Fruit fly (Drosophila melanogaster) whole organism, pupa: ENCODE results near the gene SMC3.

Experiments
- CG10348 ChIP-seq: fragments of 200-800 bp; sonication (Bioruptor generic); IDR thresholded peaks from 2 replicates; pipeline ENCODE4 v1.3.6; 2022; ENCODE audit warnings: missing biosample characterization, missing genetic modification characterization
- CG13204 ChIP-seq: fragments of 200-800 bp; sonication (Bioruptor generic); optimal IDR thresholded peaks from 2 replicates; lab custom pipeline; 2018; ENCODE audit warnings: missing biosample characterization, mild to moderate bottlenecking, missing genetic modification characterization, moderate library complexity
- CG17806 ChIP-seq: fragments of 200-800 bp; sonication (Bioruptor generic); optimal IDR thresholded peaks from 2 replicates; lab custom pipeline; 2018; ENCODE audit warnings: missing biosample characterization, mild to moderate bottlenecking, missing genetic modification characterization, moderate library complexity
- CG34367 ChIP-seq: fragments of 200-800 bp; sonication (Bioruptor generic); optimal IDR thresholded peaks from 2 replicates; lab custom pipeline; 2018; ENCODE audit warnings: missing biosample characterization, mild to moderate bottlenecking, missing genetic modification characterization
- CG8159 ChIP-seq: fragments of 200-800 bp; sonication (Bioruptor generic); optimal IDR thresholded peaks from 3 replicates; lab custom pipeline; 2018; ENCODE audit warnings: missing biosample characterization, mild to moderate bottlenecking, missing genetic modification characterization, moderate library complexity
- CG9948 ChIP-seq: fragments of 200-800 bp; sonication (Bioruptor generic); optimal IDR thresholded peaks from 2 replicates; lab custom pipeline; 2018; ENCODE audit warnings: missing biosample characterization, mild to moderate bottlenecking, missing genetic modification characterization, moderate library complexity
- EcR ChIP-seq: fragments of 200-800 bp; sonication (Bioruptor generic); optimal IDR thresholded peaks from 3 replicates; lab custom pipeline; 2019; ENCODE audit warnings: missing biosample characterization, missing genetic modification characterization, mild to moderate bottlenecking, moderate library complexity, missing genetic modification reagents
- Ets98B ChIP-seq: fragments of 200-800 bp; sonication (Bioruptor generic); IDR thresholded peaks from 2 replicates; pipeline ENCODE4 v1.3.6; 2022; ENCODE audit warnings: missing biosample characterization, missing genetic modification characterization
- Pif1B ChIP-seq: fragments of 200-800 bp; sonication (Bioruptor generic); optimal IDR thresholded peaks from 3 replicates; lab custom pipeline; 2016; ENCODE audit warnings: missing biosample characterization, missing genetic modification characterization
- fd96Ca ChIP-seq: fragments of 200-800 bp; sonication (Bioruptor generic); IDR thresholded peaks from 3 replicates; pipeline ENCODE4 v1.3.6; 2022; ENCODE audit warnings: missing biosample characterization, missing genetic modification characterization
- gl ChIP-seq: fragments of 200-800 bp; sonication (Bioruptor generic); optimal IDR thresholded peaks from 2 replicates; lab custom pipeline; 2018; ENCODE audit warnings: missing biosample characterization, mild to moderate bottlenecking, missing genetic modification characterization
- rn ChIP-seq: fragments of 200-800 bp; sonication (Bioruptor generic); IDR thresholded peaks from 2 replicates; pipeline ENCODE4 v1.3.6; 2022; ENCODE audit warnings: missing biosample characterization, missing genetic modification characterization

dm6 chrX:16618724-16619123, 25.5 kb upstream of the SMC3 start:
- TF ChIP-seq gl (tag; lab: Kevin White, UChicago) (no peak), CG13204 (GFP tag; lab: Kevin White, UChicago) (no peak), Pif1B (GFP tag; lab: Kevin White, UChicago) (no peak), fd96Ca (no peak), CG17806 (tag; lab: Kevin White, UChicago) (no peak), EcR (no peak), rn (no peak), CG8159 (tag; lab: Kevin White, UChicago) (no peak), Ets98B (GFP tag; lab: Robert Waterston, UW) (no peak), CG10348 (no peak), CG34367 (tag; lab: Kevin White, UChicago) (no peak), CG9948 (no peak)
